Fruit fly (Drosophila melanogaster) Kc167 (cell line): ENCODE measurements around the gene CG12438.

Experiments
- Myc ChIP-seq: fragments of >200 bp; optimal IDR thresholded peaks from 2 replicates; lab custom pipeline; 2017; ENCODE audit warnings: missing external identifiers
- Sin3A ChIP-seq: fragments of >200 bp; optimal IDR thresholded peaks from 2 replicates; lab custom pipeline; 2018; ENCODE audit warnings: missing external identifiers
- h ChIP-seq: fragments of >200 bp; optimal IDR thresholded peaks from 3 replicates; lab custom pipeline; 2018; ENCODE audit warnings: missing external identifiers
- insv ChIP-seq: fragments of >200 bp; optimal IDR thresholded peaks from 3 replicates; lab custom pipeline; 2018; ENCODE audit warnings: missing external identifiers
- psq ChIP-seq: fragments of >200 bp; optimal IDR thresholded peaks from 2 replicates; lab custom pipeline; 2017; ENCODE audit warnings: missing external identifiers
- ttk ChIP-seq: sonication (Bioruptor generic); optimal IDR thresholded peaks from 2 replicates; lab custom pipeline; 2017; ENCODE audit warnings: missing external identifiers

CG12438 gene

DNA sequence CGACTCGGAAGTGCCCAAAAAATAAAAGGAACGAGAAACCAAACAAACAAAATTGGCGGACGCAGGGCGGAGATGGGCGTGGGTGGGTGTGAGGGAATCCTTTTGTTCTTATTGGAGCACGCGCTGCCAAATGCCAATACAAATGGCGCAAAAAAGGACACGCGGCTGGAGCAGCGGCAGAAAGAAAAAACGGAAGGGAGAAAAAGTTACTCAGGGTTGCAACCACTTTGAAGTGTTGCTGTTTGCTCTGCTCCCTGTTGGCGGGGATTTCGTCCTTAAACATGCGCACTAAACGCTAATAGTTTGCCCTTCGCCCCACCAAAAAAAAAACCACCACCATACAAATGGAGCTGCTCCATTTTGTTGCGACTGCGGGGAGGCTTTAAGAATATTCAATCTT, 4.6 kb upstream of the CG12438 start:
- TF ChIP-seq Sin3A (lab: Kevin White, UChicago), result no peak
- TF ChIP-seq insv, result no peak

DNA sequence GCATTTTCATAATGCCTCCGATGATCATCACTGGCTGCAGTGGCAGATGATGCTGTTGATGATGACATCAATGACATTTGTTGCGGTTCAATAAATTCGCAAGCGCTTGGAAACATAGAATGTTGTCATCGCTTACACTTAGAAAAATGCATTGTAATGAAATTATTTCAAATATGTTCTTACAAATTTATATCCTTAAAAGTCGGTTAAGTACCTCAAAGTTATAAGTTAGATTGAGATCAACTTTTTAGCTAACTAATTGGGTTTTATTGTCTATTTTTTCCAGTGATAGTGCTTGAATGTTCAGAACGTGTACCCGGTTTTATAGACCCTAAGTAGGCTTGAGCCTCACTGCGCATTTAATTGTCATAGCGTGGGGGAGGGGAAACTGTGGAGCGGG, 10.7 kb downstream of the CG12438 start:
- no peak for TF ChIP-seq ttk (lab: Kevin White, UChicago)
- TF ChIP-seq Sin3A (lab: Kevin White, UChicago), result no peak
- TF ChIP-seq psq, result no peak
- TF ChIP-seq h (lab: Kevin White, UChicago), result no peak
- no peak for TF ChIP-seq insv
- TF ChIP-seq Myc (lab: Kevin White, UChicago), result no peak

DNA sequence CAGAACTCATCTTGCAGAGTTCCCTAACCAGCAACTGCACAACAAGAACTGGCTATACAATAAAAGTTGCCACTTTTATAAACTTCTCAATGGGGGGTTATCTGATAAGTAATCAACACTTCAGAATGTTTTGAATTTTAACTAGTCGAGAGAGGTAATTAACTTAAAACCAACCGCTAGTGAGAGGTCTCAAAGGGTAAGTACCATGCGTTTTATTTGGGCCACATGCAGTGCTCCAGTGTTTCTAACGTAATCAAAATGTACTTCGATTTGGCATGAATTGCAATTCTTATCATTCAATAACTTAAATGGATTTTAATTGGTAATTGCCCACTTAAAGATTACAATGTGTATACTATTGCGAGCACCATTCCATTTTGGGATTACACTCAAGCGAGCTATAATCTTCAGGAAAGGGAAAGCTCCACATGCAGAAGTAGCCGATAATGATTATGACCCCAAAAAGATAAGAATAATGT, 16.6 kb downstream of the CG12438 start, which contains the start of gene LManIII:
LManIII (minus strand) TSS at position 51 of the 479 bp plus-strand sequence.
- TF ChIP-seq ttk (lab: Kevin White, UChicago) (no peak), Sin3A (lab: Kevin White, UChicago) (no peak), insv (no peak), h (lab: Kevin White, UChicago) (no peak)

- TF ChIP-seq insv, result no peak
- TF ChIP-seq psq, result no peak
- no peak for TF ChIP-seq Sin3A (lab: Kevin White, UChicago)
- TF ChIP-seq ttk (lab: Kevin White, UChicago), result no peak
Measured at dm6 chr2L:8772244-8772643, 20.2 kb downstream of the CG12438 start, which contains the start of gene LManIV. TSS of gene LManIV (minus strand) at chr2L:8772344.

DNA sequence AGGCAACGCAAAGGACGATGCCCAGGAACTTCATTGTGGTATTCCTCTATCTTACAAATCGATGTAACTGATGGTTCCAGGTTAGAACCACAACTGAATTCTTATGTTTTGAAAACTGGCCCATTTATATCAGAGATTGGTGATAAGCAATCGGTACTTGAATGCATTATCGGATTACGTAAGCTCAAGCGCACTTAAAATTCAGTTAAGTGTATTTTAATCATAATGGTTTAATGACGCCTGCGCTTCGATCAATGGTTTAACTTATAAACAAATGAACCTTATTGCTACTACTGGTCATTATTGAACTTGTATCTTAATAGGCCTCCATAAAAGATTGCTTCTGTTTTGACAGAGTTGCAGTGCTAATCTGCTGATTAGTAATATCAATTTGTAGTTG, 24.1 kb downstream of the CG12438 start, which contains the start of gene LManV:
LManV (minus strand) TSS at position 101 of the 400 bp plus-strand sequence.
- no peak for TF ChIP-seq h (lab: Kevin White, UChicago)
- no peak for TF ChIP-seq insv
- TF ChIP-seq ttk (lab: Kevin White, UChicago), result no peak
- no peak for TF ChIP-seq Myc (lab: Kevin White, UChicago)
- no peak for TF ChIP-seq psq
- TF ChIP-seq Sin3A (lab: Kevin White, UChicago), result no peak

dm6 chr2L:8781152-8781551, 29.1 kb downstream of the CG12438 start, which contains the start of gene LManVI:
TSS of gene LManVI (minus strand) at chr2L:8781252.
- TF ChIP-seq ttk (lab: Kevin White, UChicago), result no peak
- no peak for TF ChIP-seq h (lab: Kevin White, UChicago)
- TF ChIP-seq Sin3A (lab: Kevin White, UChicago), result no peak
- no peak for TF ChIP-seq Myc (lab: Kevin White, UChicago)
- TF ChIP-seq psq, result no peak
- TF ChIP-seq insv, result no peak

- TF ChIP-seq psq, result no peak
- TF ChIP-seq Sin3A (lab: Kevin White, UChicago), result no peak
- no peak for TF ChIP-seq ttk (lab: Kevin White, UChicago)
- TF ChIP-seq insv, result no peak
- no peak for TF ChIP-seq Myc (lab: Kevin White, UChicago)
- no peak for TF ChIP-seq h (lab: Kevin White, UChicago)
Measured at dm6 chr2L:8782400-8782799, 30.3 kb downstream of the CG12438 start, which contains the start of gene CG42710. TSS of gene CG42710 (minus strand) at chr2L:8782500.

- TF ChIP-seq insv (no peak), Myc (lab: Kevin White, UChicago) (no peak), ttk (lab: Kevin White, UChicago) (no peak), psq (no peak), h (lab: Kevin White, UChicago) (no peak), Sin3A (lab: Kevin White, UChicago) (no peak)
Measured at dm6 chr2L:8784731-8785130, 32.6 kb downstream of the CG12438 start.

DNA sequence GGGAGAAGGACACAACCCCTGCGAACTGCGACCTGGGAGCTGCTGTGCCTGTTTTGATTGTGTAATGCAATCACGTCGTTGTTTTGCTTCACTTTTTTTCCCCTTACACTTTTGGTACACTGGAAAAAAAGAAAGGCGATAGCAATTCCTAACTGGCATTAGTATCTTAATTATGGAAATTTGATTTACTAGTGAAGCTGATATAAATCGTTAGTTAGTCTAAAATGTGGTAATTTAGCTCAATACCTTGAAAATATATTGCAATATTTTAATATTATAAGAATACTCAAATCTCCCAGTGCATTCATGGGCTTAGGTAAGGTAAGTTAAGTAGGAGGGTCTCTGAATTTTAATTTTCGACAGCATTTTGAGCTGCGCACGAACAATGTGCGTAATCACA, 35.5 kb downstream of the CG12438 start:
- TF ChIP-seq Myc (lab: Kevin White, UChicago), result no peak
- TF ChIP-seq ttk (lab: Kevin White, UChicago), result no peak

dm6 chr2L:8791703-8792102, 39.6 kb downstream of the CG12438 start:
- no peak for TF ChIP-seq ttk (lab: Kevin White, UChicago)
- TF ChIP-seq Myc (lab: Kevin White, UChicago), result no peak
- TF ChIP-seq h (lab: Kevin White, UChicago), result no peak
- no peak for TF ChIP-seq insv
- TF ChIP-seq Sin3A (lab: Kevin White, UChicago), result no peak
- TF ChIP-seq psq, result no peak

DNA sequence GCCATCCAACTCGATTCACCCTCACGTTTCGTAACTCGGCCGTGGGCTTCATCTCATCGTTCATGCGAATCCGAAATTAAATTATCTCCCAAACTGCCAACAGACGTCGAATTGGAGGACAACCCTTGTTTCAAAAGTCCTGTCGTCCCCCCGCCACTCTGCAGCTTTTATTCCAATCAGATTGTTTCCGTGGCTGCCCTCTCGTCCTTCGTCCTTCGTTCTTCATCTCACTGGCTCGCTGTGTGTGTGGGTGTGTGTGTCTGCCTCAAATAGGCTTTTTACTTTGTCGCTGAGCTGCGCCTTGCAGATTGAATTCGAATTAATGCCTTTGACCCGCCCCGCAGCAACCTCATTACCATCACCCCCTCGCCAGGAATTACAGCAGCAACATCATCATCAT, 42.1 kb downstream of the CG12438 start:
- no peak for TF ChIP-seq psq
- TF ChIP-seq h (lab: Kevin White, UChicago), result no peak
- TF ChIP-seq ttk (lab: Kevin White, UChicago), result no peak
- no peak for TF ChIP-seq insv
- TF ChIP-seq Myc (lab: Kevin White, UChicago), result no peak
- no peak for TF ChIP-seq Sin3A (lab: Kevin White, UChicago)

DNA sequence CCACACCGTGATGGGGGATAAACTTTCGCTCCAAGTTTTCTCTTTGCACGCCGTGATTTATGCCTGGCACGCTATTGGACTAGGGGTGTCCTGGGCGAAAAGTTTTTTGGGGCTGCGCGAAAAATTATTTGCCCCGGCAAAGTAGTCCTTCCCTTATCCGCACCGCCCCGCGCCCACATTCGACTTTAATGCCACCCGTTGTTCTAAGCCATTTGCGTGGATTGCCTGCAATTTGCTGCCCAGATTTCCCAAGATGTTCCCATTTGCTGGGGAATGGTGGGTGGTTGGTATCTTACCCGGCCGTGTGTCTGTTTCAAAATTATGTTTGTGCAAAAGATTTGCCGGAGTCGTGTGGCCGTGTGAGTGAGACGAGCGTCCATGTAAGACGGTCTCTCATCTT, 46.9 kb downstream of the CG12438 start:
- TF ChIP-seq insv, result no peak
